Worm (Caenorhabditis elegans): Measurements from ENCODE around the gene F21D12.3.

The F21D12.3 gene

ce11 chrII:7337469-7337893 lies 13.7 kb upstream of the F21D12.3 start (continued):
- TF ChIP-seq daf-12 (tag; optimal IDR thresholded peaks at IDR 0.05) (no peak), zip-11 (GFP tag; IDR thresholded peaks at IDR 0.05) (no peak), F37D6.2 (tag; optimal IDR thresholded peaks at IDR 0.05) (no peak), pha-4 (GFP tag; IDR thresholded peaks at IDR 0.05) (no peak), pha-4 (tag; optimal IDR thresholded peaks at IDR 0.05) (peak; percentile 17), Y48G9A.11 (GFP tag; IDR thresholded peaks at IDR 0.05) (no peak), hif-1 (tag; optimal IDR thresholded peaks at IDR 0.05) (peak; percentile 3 to 91), nhr-25 (tag; optimal IDR thresholded peaks at IDR 0.05; ENCODE audit: borderline replicate concordance, insufficient read depth) (peak; percentile 80), lir-3 (tag; optimal IDR thresholded peaks at IDR 0.05) (no peak), ceh-20 (GFP tag; IDR thresholded peaks at IDR 0.05) (peak; percentile 84), cey-2 (tag; optimal IDR thresholded peaks at IDR 0.05; ENCODE audit: borderline replicate concordance, insufficient read depth) (peak; percentile 96), nhr-77 (tag; optimal IDR thresholded peaks at IDR 0.05) (peak; percentile 83), nhr-111 (GFP tag; optimal IDR thresholded peaks at IDR 0.05) (no peak), jun-1 (tag; optimal IDR thresholded peaks at IDR 0.05) (no peak), attf-4 (tag; optimal IDR thresholded peaks at IDR 0.05) (no peak), Y5F2A.4 (GFP tag; optimal IDR thresholded peaks at IDR 0.05) (no peak), snpc-4 (tag; optimal IDR thresholded peaks at IDR 0.05) (no peak), F26F4.8 (GFP tag; conservative IDR thresholded peaks at IDR 0.05) (no peak), aha-1 (tag) (peak; percentile 97), mes-2 (tag; optimal IDR thresholded peaks at IDR 0.05; ENCODE audit: poor library complexity, severe bottlenecking) (peak; percentile 65), ces-1 (GFP tag; optimal IDR thresholded peaks at IDR 0.05) (no peak), R02D3.7 (tag; optimal IDR thresholded peaks at IDR 0.05) (no peak), nhr-10 (tag; optimal IDR thresholded peaks at IDR 0.05) (peak; percentile 32), snpc-1.2 (GFP tag; IDR thresholded peaks at IDR 0.05) (no peak), ceh-44 (GFP tag; IDR thresholded peaks at IDR 0.05) (no peak), lin-13 (GFP tag; optimal IDR thresholded peaks at IDR 0.05) (no peak), dve-1 (tag; optimal IDR thresholded peaks at IDR 0.05; ENCODE audit: insufficient read depth) (peak; percentile 85), spr-3 (GFP tag; optimal IDR thresholded peaks at IDR 0.05) (no peak), fkh-10 (GFP tag; optimal IDR thresholded peaks at IDR 0.05) (no peak), egl-43 (GFP tag; IDR thresholded peaks at IDR 0.05) (no peak), Y75B8A.6 (GFP tag; IDR thresholded peaks at IDR 0.05) (no peak), aly-2 (tag; optimal IDR thresholded peaks at IDR 0.05) (no peak), mep-1 (tag; optimal IDR thresholded peaks at IDR 0.05) (peak; percentile 89), T26A8.4 (GFP tag; IDR thresholded peaks at IDR 0.05) (peak; percentile 59; the same call in 1 of the 2 replicates), unc-39 (tag; optimal IDR thresholded peaks at IDR 0.05) (no peak), vab-7 (GFP tag; IDR thresholded peaks at IDR 0.05) (no peak), ctbp-1 (GFP tag; IDR thresholded peaks at IDR 0.05) (peak; percentile 71; the same call in 1 of the 2 replicates), unc-130 (GFP tag; optimal IDR thresholded peaks at IDR 0.05) (no peak), hmg-1.1 (GFP tag; IDR thresholded peaks at IDR 0.05) (peak; percentile 61), ceh-28 (tag; optimal IDR thresholded peaks at IDR 0.05) (no peak), pqm-1 (tag; optimal IDR thresholded peaks at IDR 0.05) (peak; percentile 52), sdz-12 (GFP tag; optimal IDR thresholded peaks at IDR 0.05) (no peak), lin-38 (GFP tag; IDR thresholded peaks at IDR 0.05) (no peak), D1046.2 (GFP tag; IDR thresholded peaks at IDR 0.05) (no peak), daf-16 (GFP tag; optimal IDR thresholded peaks at IDR 0.05) (no peak), daf-16 (tag; optimal IDR thresholded peaks at IDR 0.05) (peak; percentile 59), daf-8 (GFP tag; IDR thresholded peaks at IDR 0.05) (no peak), nhr-41 (GFP tag; IDR thresholded peaks at IDR 0.05) (no peak), madf-5 (GFP tag; IDR thresholded peaks at IDR 0.05) (no peak), egl-27 (tag; optimal IDR thresholded peaks at IDR 0.05) (no peak), mxl-2 (GFP tag; conservative IDR thresholded peaks at IDR 0.05) (0 out of 2 replicates have a peak, but pooled peaks have one; percentile 3), daf-19 (GFP tag; conservative IDR thresholded peaks at IDR 0.05) (no peak)
